Worm (Caenorhabditis elegans) whole organism, mixed stage, embryonic: Measurements from ENCODE around the gene exo-1.

Source experiments
- bed-3 ChIP-seq: fragments of 200-800 bp; sonication (Bioruptor generic); optimal IDR thresholded peaks from 3 replicates; lab custom pipeline; 2018; ENCODE audit warnings: mild to moderate bottlenecking, missing genetic modification characterization, moderate library complexity, missing compliant biosample characterization
- blmp-1 ChIP-seq: fragments of 150-350 bp; optimal IDR thresholded peaks from 2 replicates; lab custom pipeline; 2014; ENCODE audit warnings: missing biosample characterization, missing genetic modification characterization
- ceh-39 ChIP-seq: fragments of 150-350 bp; optimal IDR thresholded peaks from 2 replicates; lab custom pipeline; 2014; ENCODE audit warnings: missing biosample characterization, missing genetic modification characterization
- ceh-43 ChIP-seq: fragments of 200-800 bp; sonication (Bioruptor generic); optimal IDR thresholded peaks from 2 replicates; lab custom pipeline; 2018; ENCODE audit warnings: mild to moderate bottlenecking, missing genetic modification characterization, moderate library complexity, missing compliant biosample characterization
- ceh-83 ChIP-seq: fragments of 200-800 bp; sonication (Bioruptor generic); optimal IDR thresholded peaks from 2 replicates; lab custom pipeline; 2018; ENCODE audit warnings: mild to moderate bottlenecking, missing genetic modification characterization, missing compliant biosample characterization
- ces-1 ChIP-seq: fragments of 150-350 bp; optimal IDR thresholded peaks from 2 replicates; lab custom pipeline; 2014; ENCODE audit warnings: missing biosample characterization, missing genetic modification reagents, missing genetic modification characterization
- cnd-1 ChIP-seq: fragments of 200-800 bp; sonication (Bioruptor generic); optimal IDR thresholded peaks from 2 replicates; lab custom pipeline; 2018; ENCODE audit warnings: mild to moderate bottlenecking, missing genetic modification characterization, missing compliant biosample characterization
- drap-1 ChIP-seq: fragments of 200-800 bp; sonication (Bioruptor generic); optimal IDR thresholded peaks from 3 replicates; lab custom pipeline; 2018; ENCODE audit warnings: mild to moderate bottlenecking, missing genetic modification characterization, missing compliant biosample characterization
- elt-1 ChIP-seq: sonication (generic microtip); optimal IDR thresholded peaks from 2 replicates; lab custom pipeline; 2017; ENCODE audit warnings: missing genetic modification characterization, mild to moderate bottlenecking, missing compliant biosample characterization, antibody characterized with exemption, moderate library complexity, borderline replicate concordance; ENCODE audit not compliant: insufficient read depth
- elt-3 ChIP-seq: fragments of 150-350 bp; optimal IDR thresholded peaks from 2 replicates; lab custom pipeline; 2014; ENCODE audit warnings: missing biosample characterization, missing genetic modification characterization
- ham-2 ChIP-seq: fragments of 200-800 bp; sonication (Bioruptor generic); optimal IDR thresholded peaks from 2 replicates; lab custom pipeline; 2018; ENCODE audit warnings: mild to moderate bottlenecking, missing genetic modification characterization, missing compliant biosample characterization
- hlh-1 ChIP-seq: fragments of 150-350 bp; optimal IDR thresholded peaks from 2 replicates; lab custom pipeline; 2014; ENCODE audit warnings: missing biosample characterization, missing genetic modification reagents, missing genetic modification characterization
- lin-13 ChIP-seq: fragments of 150-350 bp; optimal IDR thresholded peaks from 2 replicates; lab custom pipeline; 2014; ENCODE audit warnings: missing biosample characterization, missing genetic modification characterization
- lin-32 ChIP-seq: fragments of 200-800 bp; sonication (Bioruptor generic); optimal IDR thresholded peaks from 2 replicates; lab custom pipeline; 2018; ENCODE audit warnings: mild to moderate bottlenecking, missing genetic modification characterization, missing compliant biosample characterization
- lsy-2 ChIP-seq: fragments of 150-350 bp; optimal IDR thresholded peaks from 2 replicates; lab custom pipeline; 2014; ENCODE audit warnings: missing biosample characterization, missing genetic modification characterization
- mab-5 ChIP-seq: fragments of 150-350 bp; optimal IDR thresholded peaks from 2 replicates; lab custom pipeline; 2014; ENCODE audit warnings: missing biosample characterization, missing genetic modification characterization
- mep-1 ChIP-seq: fragments of 150-350 bp; optimal IDR thresholded peaks from 2 replicates; lab custom pipeline; 2017; ENCODE audit warnings: missing biosample characterization, missing genetic modification reagents, missing genetic modification characterization, inconsistent platforms
- mls-2 ChIP-seq: sonication (generic microtip); optimal IDR thresholded peaks from 2 replicates; lab custom pipeline; 2016; ENCODE audit warnings: mild to moderate bottlenecking, missing genetic modification characterization, moderate library complexity, missing compliant biosample characterization
- nhr-12 ChIP-seq: fragments of 150-350 bp; optimal IDR thresholded peaks from 2 replicates; lab custom pipeline; 2014; ENCODE audit warnings: missing biosample characterization, missing genetic modification characterization
- nhr-2 ChIP-seq: fragments of 150-350 bp; optimal IDR thresholded peaks from 2 replicates; lab custom pipeline; 2014; ENCODE audit warnings: missing biosample characterization, missing genetic modification characterization
- nhr-28 ChIP-seq: fragments of 150-350 bp; optimal IDR thresholded peaks from 2 replicates; lab custom pipeline; 2014; ENCODE audit warnings: missing biosample characterization, missing genetic modification characterization
- nhr-76 ChIP-seq: sonication (generic microtip); optimal IDR thresholded peaks from 2 replicates; lab custom pipeline; 2017; ENCODE audit warnings: missing biosample characterization, missing genetic modification characterization
- pha-4 ChIP-seq: fragments of 150-350 bp; optimal IDR thresholded peaks from 2 replicates; lab custom pipeline; 2018; ENCODE audit warnings: missing biosample characterization, missing genetic modification reagents, missing genetic modification characterization
- sem-2 ChIP-seq: fragments of 200-800 bp; sonication (Bioruptor generic); optimal IDR thresholded peaks from 2 replicates; lab custom pipeline; 2018; ENCODE audit warnings: mild to moderate bottlenecking, missing genetic modification characterization, missing compliant biosample characterization
- snpc-4 ChIP-seq: fragments of 150-350 bp; optimal IDR thresholded peaks from 2 replicates; lab custom pipeline; 2014; ENCODE audit warnings: missing biosample characterization, missing genetic modification characterization
- sptf-1 ChIP-seq: sonication (generic microtip); optimal IDR thresholded peaks from 2 replicates; lab custom pipeline; 2017; ENCODE audit warnings: mild to moderate bottlenecking, missing genetic modification characterization, moderate library complexity, missing compliant biosample characterization
- tbx-8 ChIP-seq: fragments of 200-800 bp; sonication (Bioruptor generic); optimal IDR thresholded peaks from 2 replicates; lab custom pipeline; 2018; ENCODE audit warnings: mild to moderate bottlenecking, missing genetic modification characterization, moderate library complexity, missing compliant biosample characterization
- unc-120 ChIP-seq: sonication (generic microtip); optimal IDR thresholded peaks from 2 replicates; lab custom pipeline; 2017; ENCODE audit warnings: missing genetic modification characterization, missing compliant biosample characterization; ENCODE audit not compliant: poor library complexity, severe bottlenecking
- unc-39 ChIP-seq: fragments of 150-350 bp; optimal IDR thresholded peaks from 2 replicates; lab custom pipeline; 2014; ENCODE audit warnings: missing biosample characterization, missing genetic modification characterization
- ztf-11 ChIP-seq: fragments of 150-350 bp; optimal IDR thresholded peaks from 2 replicates; lab custom pipeline; 2014; ENCODE audit warnings: missing biosample characterization, missing genetic modification characterization

The exo-1 gene

DNA sequence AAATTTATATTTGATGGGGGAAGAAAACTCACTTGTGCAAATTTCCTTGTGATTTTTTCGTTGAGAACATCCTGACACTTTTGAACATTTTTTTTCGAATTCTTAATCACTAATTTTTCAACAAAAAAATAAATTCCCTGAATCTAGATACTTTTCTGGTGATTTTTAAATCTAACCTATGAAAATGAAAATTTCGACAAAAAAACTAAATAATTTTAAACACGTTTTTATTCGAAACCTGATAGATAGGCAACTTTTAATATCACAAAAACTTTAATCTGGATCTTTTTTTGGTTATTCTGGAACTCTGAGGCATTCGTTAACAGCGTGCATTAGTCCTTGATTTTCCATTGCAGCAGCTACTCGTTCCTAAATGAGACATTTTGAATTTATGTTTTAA, 13.5 kb downstream of the exo-1 start, which contains the start of gene F45G2.9:
Gene F45G2.9, minus strand, starts transcription at position 101 of the 400 bp plus-strand sequence.
- TF ChIP-seq nhr-28 (tag; lab: Kevin White, UChicago) (no peak), blmp-1 (tag; lab: Kevin White, UChicago) (no peak), nhr-76 (tag; lab: Kevin White, UChicago) (no peak)
- TF ChIP-seq, all 35 proteins: peak for 0

DNA sequence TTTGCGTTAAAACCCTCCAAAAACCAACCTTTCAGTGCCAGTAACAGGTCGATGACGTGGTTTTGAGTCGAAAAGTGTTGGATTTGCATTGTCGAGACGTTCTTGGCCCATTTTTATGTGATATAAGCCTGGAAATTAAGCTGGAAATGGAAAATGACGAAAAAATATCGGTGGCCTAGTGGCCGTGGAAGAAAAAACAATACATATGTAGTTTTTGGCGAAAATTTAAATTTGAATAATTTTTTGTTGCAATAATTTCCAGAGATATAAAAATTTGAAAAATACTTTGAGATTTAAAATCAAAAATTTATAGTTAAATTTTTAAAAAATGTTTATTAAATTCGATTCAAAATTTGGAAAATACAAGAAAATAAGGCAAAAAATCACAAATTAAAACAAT, 16.1 kb downstream of the exo-1 start, which contains the start of gene ciao-2B:
Gene ciao-2B, minus strand, starts transcription at position 130 of the 400 bp plus-strand sequence.
- TF ChIP-seq nhr-28 (tag; lab: Kevin White, UChicago), result no peak
- TF ChIP-seq tbx-8 (GFP tag; lab: Kevin White, UChicago), result no peak
- no peak for TF ChIP-seq bed-3
- no peak for TF ChIP-seq drap-1

DNA sequence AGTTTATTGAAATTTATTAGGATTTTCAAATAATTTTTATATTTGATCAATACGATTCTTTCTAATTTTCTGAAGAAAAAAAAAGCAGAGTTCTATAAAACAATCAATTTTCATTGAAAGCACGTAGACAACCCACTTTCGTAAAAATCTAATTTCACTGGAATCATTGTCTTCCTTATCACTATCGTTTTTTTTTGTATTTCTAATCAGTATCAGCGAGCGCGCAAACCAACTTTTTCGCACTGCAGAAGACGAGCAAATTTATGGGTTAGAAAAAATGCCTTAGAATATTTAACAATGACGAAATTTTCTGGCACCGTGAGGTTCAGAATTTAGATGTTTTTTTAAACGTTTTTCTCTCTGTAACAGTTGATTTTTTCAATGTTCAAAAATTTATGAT, 29.5 kb downstream of the exo-1 start:
- TF ChIP-seq mls-2 (no peak), sem-2 (GFP tag; lab: Kevin White, UChicago) (no peak), sptf-1 (no peak), ceh-83 (GFP tag; lab: Kevin White, UChicago) (no peak), mep-1 (tag; lab: Kevin White, UChicago) (no peak), pha-4 (tag; lab: Kevin White, UChicago) (no peak), cnd-1 (tag; lab: Kevin White, UChicago) (no peak), drap-1 (no peak), ceh-39 (tag; lab: Kevin White, UChicago) (no peak), unc-120 (tag; lab: Kevin White, UChicago) (no peak), tbx-8 (GFP tag; lab: Kevin White, UChicago) (no peak), nhr-2 (tag; lab: Kevin White, UChicago) (no peak)

DNA sequence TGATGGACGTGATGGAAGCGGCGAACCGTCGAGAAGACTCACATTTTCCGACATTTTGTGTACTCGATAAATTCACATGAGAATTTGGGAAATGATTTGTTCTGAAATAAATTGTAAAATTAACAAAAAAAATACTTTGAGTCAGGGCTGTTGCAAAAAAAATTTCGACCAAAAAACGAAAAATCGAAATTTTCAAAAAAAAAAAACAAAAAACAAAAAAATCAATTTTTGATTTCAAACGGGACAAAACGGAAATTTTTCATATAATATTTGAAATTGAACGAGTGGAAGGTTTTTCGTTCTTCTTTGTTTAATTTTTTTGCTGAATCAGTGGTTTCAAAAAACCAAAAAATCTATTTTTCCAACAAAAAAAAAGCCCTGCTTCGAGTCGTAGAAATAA, 31.9 kb downstream of the exo-1 start, which contains the start of gene cua-1:
Gene cua-1, minus strand, starts transcription at position 101 of the 400 bp plus-strand sequence.
- TF ChIP-seq lin-13 (tag; lab: Kevin White, UChicago) (no peak), elt-3 (tag; lab: Kevin White, UChicago) (no peak)

DNA sequence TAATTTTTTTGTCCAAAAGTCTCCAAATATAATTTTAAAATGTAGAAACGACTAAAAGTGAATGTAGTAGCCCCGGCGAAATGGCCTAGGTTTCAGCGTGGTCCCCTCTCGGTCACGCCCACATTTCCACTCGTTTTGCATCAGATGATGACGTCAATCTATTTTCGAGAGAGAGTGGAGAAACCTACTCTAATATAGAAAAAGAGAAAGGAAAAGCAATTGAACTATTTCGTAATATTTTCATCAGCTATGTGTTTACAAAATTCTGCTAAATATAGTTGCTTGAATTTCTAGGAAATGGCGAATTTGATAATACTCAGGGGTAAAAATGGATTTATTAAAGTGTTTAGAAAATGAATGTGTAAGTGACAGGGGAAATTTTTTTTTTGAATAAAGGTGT, 32.5 kb downstream of the exo-1 start:
- no peak for TF ChIP-seq unc-39 (tag; lab: Kevin White, UChicago)
- TF ChIP-seq ces-1 (GFP tag; lab: Kevin White, UChicago), result peak; percentile 26
- TF ChIP-seq lsy-2 (tag; lab: Kevin White, UChicago), result no peak

DNA sequence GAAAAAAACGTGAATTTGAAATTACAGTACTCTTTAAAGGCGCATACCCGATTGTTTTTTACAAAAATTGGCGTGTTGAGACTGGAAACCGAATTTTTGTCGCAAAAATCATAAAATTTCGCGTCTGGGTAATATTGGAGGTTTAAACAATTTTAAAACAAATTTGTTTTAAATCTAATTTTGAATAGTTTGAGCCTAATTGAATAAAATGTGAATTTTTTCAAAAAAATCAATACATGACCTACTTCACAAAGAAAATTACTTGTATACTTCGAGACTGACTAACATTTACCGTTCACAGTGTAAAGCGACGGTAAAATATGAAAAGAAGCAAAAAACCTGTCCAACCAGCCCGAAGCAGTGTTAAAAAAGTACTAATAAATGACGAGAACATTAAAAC, 34.0 kb downstream of the exo-1 start:
- TF ChIP-seq elt-3 (tag; lab: Kevin White, UChicago) (no peak), snpc-4 (tag; lab: Kevin White, UChicago) (no peak), mep-1 (tag; lab: Kevin White, UChicago) (no peak), ceh-83 (GFP tag; lab: Kevin White, UChicago) (no peak), unc-120 (tag; lab: Kevin White, UChicago) (no peak), lin-32 (GFP tag; lab: Kevin White, UChicago) (no peak), mab-5 (no peak), nhr-12 (no peak), ceh-43 (GFP tag; lab: Kevin White, UChicago) (no peak), elt-1 (tag; lab: Kevin White, UChicago) (no peak), bed-3 (no peak), tbx-8 (GFP tag; lab: Kevin White, UChicago) (no peak), ham-2 (GFP tag; lab: Kevin White, UChicago) (no peak), lsy-2 (tag; lab: Kevin White, UChicago) (no peak), hlh-1 (tag; lab: Kevin White, UChicago) (no peak), mls-2 (no peak), ztf-11 (tag; lab: Kevin White, UChicago) (no peak)
